Worm (Caenorhabditis elegans): Measurements from ENCODE around the gene Y43F8B.13.

DNA sequence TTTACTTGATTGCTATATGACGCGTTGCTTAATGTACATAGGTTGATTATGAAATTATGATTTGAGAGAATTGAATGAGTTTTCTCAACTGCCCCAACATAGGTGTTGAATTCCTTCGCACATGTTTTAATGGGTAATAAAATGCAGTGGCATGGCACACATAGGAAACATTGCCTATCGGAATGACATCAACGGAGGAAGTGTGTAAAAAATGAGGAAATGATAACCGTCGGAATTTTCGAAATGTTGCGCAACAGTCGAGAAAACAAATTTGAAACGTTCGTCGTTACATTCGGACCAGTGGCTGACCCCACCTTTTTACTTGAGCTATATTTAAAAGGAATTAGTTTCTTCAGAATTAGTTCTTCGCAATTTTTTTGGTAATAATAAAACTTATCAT lies 23.7 kb upstream of the Y43F8B.13 start:
- no peak for TF ChIP-seq ZK546.5 (tag; optimal IDR thresholded peaks at IDR 0.05)
- no peak for TF ChIP-seq dmd-9 (GFP tag; IDR thresholded peaks at IDR 0.05)
- TF ChIP-seq nhr-237 (tag; optimal IDR thresholded peaks at IDR 0.05): no peak
- no peak for TF ChIP-seq unc-39 (tag; optimal IDR thresholded peaks at IDR 0.05)
- no peak for TF ChIP-seq ceh-82 (tag; optimal IDR thresholded peaks at IDR 0.05)
- no peak for TF ChIP-seq fkh-10 (GFP tag; optimal IDR thresholded peaks at IDR 0.05)
- no peak for TF ChIP-seq ama-1 (optimal IDR thresholded peaks at IDR 0.05)
- no peak for TF ChIP-seq D1046.2 (GFP tag; IDR thresholded peaks at IDR 0.05)
- peak; percentile 27 for TF ChIP-seq nhr-28 (tag; optimal IDR thresholded peaks at IDR 0.05)

Measured in whole organism, L4 larva.